Fruit fly (Drosophila melanogaster) Kc167 (cell line): Measurements from ENCODE around the gene vkg.

ENCODE experiments used
- Myc ChIP-seq: fragments of >200 bp; optimal IDR thresholded peaks from 2 replicates; lab custom pipeline; 2017; ENCODE audit warnings: missing external identifiers
- h ChIP-seq: fragments of >200 bp; optimal IDR thresholded peaks from 3 replicates; lab custom pipeline; 2018; ENCODE audit warnings: missing external identifiers
- psq ChIP-seq: fragments of >200 bp; optimal IDR thresholded peaks from 2 replicates; lab custom pipeline; 2017; ENCODE audit warnings: missing external identifiers

DNA sequence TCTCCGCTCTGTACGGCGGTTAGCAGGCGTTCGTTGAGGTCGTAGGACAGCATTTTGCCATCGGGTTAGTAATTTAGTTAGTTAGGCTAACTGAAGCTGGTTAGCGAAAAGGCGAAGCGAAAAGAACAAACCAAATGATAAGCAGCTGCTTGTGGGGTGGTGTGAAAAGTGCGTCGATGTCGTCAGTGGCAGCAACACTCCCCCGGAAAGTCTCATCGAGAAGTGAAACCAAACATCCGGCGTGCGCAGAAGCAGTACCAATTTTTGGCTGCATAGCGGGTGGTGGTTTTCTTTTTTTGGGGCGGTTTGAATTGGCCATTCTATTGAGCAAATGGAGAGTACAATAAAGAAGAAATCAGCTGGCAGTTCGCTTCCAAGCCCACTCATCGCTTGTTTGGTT lies 22.8 kb upstream of the vkg start, which contains the start of gene CG9121:
- TF ChIP-seq Myc (no peak), psq (lab: Kevin White, UChicago) (no peak), h (no peak)
